Worm (Caenorhabditis elegans) whole organism, young adult: ENCODE measurements around the gene F10A3.17.

ENCODE experiments used
- B0035.1 ChIP-seq: sonication (generic microtip); optimal IDR thresholded peaks from 2 replicates; lab custom pipeline; 2016; ENCODE audit warnings: missing genetic modification characterization, mild to moderate bottlenecking, missing compliant biosample characterization, missing genotype, missing genetic modification reagents
- Y53F4B.3 ChIP-seq: fragments of 200-800 bp; sonication (Bioruptor generic); IDR thresholded peaks from 2 replicates; pipeline ENCODE4 v1.3.6; 2022; ENCODE audit warnings: missing genetic modification reagents, missing genetic modification characterization, missing compliant biosample characterization
- ceh-27 ChIP-seq: fragments of 200-800 bp; sonication (Bioruptor generic); optimal IDR thresholded peaks from 2 replicates; lab custom pipeline; 2018; ENCODE audit warnings: mild to moderate bottlenecking, missing genetic modification characterization, moderate library complexity, missing compliant biosample characterization
- hlh-12 ChIP-seq: sonication (generic microtip); optimal IDR thresholded peaks from 2 replicates; lab custom pipeline; 2016; ENCODE audit warnings: missing genetic modification characterization, missing compliant biosample characterization
- pbrm-1 ChIP-seq: fragments of 200-800 bp; sonication (Bioruptor generic); IDR thresholded peaks from 2 replicates; pipeline ENCODE4 v1.3.6; 2022; ENCODE audit warnings: missing genetic modification reagents, missing genetic modification characterization, missing compliant biosample characterization
- snpc-4 ChIP-seq, 5 experiments: fragments of 150-350 bp in 1 of 5; sonication (generic microtip) in 4 of 5; optimal IDR thresholded peaks; 2 replicates each; lab custom pipeline; 2014 to 2018; ENCODE audit warnings: missing genetic modification characterization in 5 of 5, missing biosample characterization in 3 of 5, antibody characterized with exemption in 2 of 5, mild to moderate bottlenecking in 2 of 5, missing compliant biosample characterization in 2 of 5, missing genotype in 2 of 5, moderate library complexity in 2 of 5, missing genetic modification reagents in 1 of 5
- somi-1 ChIP-seq: fragments of 200-800 bp; sonication (Bioruptor generic); optimal IDR thresholded peaks from 2 replicates; lab custom pipeline; 2018; ENCODE audit warnings: mild to moderate bottlenecking, missing genetic modification characterization, missing compliant biosample characterization
- tlf-1 ChIP-seq: fragments of 200-800 bp; sonication (Bioruptor generic); optimal IDR thresholded peaks from 2 replicates; lab custom pipeline; 2018; ENCODE audit warnings: mild to moderate bottlenecking, missing genetic modification characterization, missing compliant biosample characterization

ce11 chrV:16180350-16180749 is 20.9 kb upstream of the F10A3.17 start, which contains the start of gene str-106:
- TF ChIP-seq ceh-27, result no peak
- no peak for TF ChIP-seq B0035.1 (tag; lab: Kevin White, UChicago)
- no peak for TF ChIP-seq somi-1 (GFP tag; lab: Kevin White, UChicago)
- no peak for TF ChIP-seq hlh-12 (tag; lab: Kevin White, UChicago)
- no peak for TF ChIP-seq tlf-1 (GFP tag; lab: Kevin White, UChicago)
- no peak for TF ChIP-seq pbrm-1
- TF ChIP-seq Y53F4B.3 (GFP tag; lab: Robert Waterston, UW), result no peak
- no peak for TF ChIP-seq snpc-4 (GFP tag; optimal IDR thresholded peaks at IDR 0.05; lab: Kevin White, UChicago)
- TF ChIP-seq snpc-4 (tag; optimal IDR thresholded peaks at IDR 0.05; lab: Kevin White, UChicago), result no peak
